Worm (Caenorhabditis elegans) whole organism, midembryonic: ENCODE measurements around the gene cyn-6.

Experiments
- T22C8.4 ChIP-seq: fragments of 200-800 bp; sonication (Bioruptor generic); IDR thresholded peaks from 2 replicates; pipeline ENCODE4 v1.3.6; 2022; ENCODE audit warnings: missing genetic modification characterization, missing compliant biosample characterization
- flt-1 ChIP-seq: fragments of 200-800 bp; sonication (Bioruptor generic); IDR thresholded peaks from 2 replicates; pipeline ENCODE4 v1.3.6; 2022; ENCODE audit warnings: missing genetic modification characterization, missing compliant biosample characterization
- klf-2 ChIP-seq: fragments of 200-800 bp; sonication (Bioruptor generic); conservative IDR thresholded peaks from 2 replicates; pipeline ENCODE4 v1.3.6; 2022; ENCODE audit warnings: missing genetic modification reagents, missing genetic modification characterization, missing compliant biosample characterization
- med-1 ChIP-seq: sonication (generic microtip); optimal IDR thresholded peaks from 2 replicates; lab custom pipeline; 2017; ENCODE audit warnings: missing genetic modification characterization, mild to moderate bottlenecking, missing compliant biosample characterization, antibody characterized with exemption, missing genetic modification reagents; ENCODE audit not compliant: insufficient read depth
- ztf-23 ChIP-seq: fragments of 200-800 bp; sonication (Bioruptor generic); IDR thresholded peaks from 2 replicates; pipeline ENCODE4 v1.3.6; 2022; ENCODE audit warnings: missing genetic modification reagents, missing genetic modification characterization, missing compliant biosample characterization

DNA sequence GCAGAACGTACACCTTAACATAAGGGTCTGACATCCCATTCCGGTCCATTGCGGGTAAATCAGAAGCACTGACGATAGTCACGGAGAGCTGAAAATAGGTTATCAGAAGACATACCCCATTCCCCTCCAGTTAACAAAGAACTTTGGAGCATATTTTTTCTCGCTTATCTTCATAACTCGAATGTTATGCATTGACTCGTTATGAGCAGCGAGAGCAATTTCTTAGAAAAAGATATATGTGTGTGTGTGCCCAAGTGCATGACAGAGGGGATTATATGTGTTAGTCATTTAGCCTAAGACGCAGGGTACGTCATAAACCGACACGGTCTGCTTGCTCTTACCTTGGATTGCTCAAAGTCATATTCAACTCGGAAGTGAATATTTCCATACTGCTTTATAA, 16.4 kb downstream of the cyn-6 start:
- TF ChIP-seq flt-1 (GFP tag; lab: Robert Waterston, UW) (no peak), med-1 (GFP tag; lab: Kevin White, UChicago) (no peak), klf-2 (no peak), ztf-23 (GFP tag; lab: Robert Waterston, UW) (no peak), T22C8.4 (GFP tag; lab: Robert Waterston, UW) (no peak)
